Fruit fly (Drosophila melanogaster): ENCODE data around the gene CG14325.

Gene CG14325

dm6 chr3R:17619726-17620282 is 7.1 kb upstream of the CG14325 start (continued):
- TF ChIP-seq amos (GFP tag; IDR thresholded peaks at IDR 0.05; ENCODE audit: partially characterized antibody) (peak; percentile 84), NFAT (GFP tag; IDR thresholded peaks at IDR 0.05) (no peak), nau (GFP tag; optimal IDR thresholded peaks at IDR 0.05) (peak; percentile 30), Nf-YC (tag; optimal IDR thresholded peaks at IDR 0.05) (peak; percentile 30), ewg (GFP tag; optimal IDR thresholded peaks at IDR 0.05) (no peak), unpg (GFP tag; optimal IDR thresholded peaks at IDR 0.05) (peak; percentile 4), CG11695 (GFP tag; IDR thresholded peaks at IDR 0.05) (peak; percentile 37; the same call in 1 of the 3 replicates), Dref (GFP tag; IDR thresholded peaks at IDR 0.05) (no peak), CG31365 (tag; optimal IDR thresholded peaks at IDR 0.05) (peak; percentile 25), nerfin-2 (GFP tag; IDR thresholded peaks at IDR 0.05; ENCODE audit: partially characterized antibody) (peak; percentile 86), CG4328 (GFP tag; optimal IDR thresholded peaks at IDR 0.05) (peak; percentile 12), Doc3 (GFP tag; IDR thresholded peaks at IDR 0.05; ENCODE audit: partially characterized antibody) (peak; percentile 49; the same call in 1 of the 3 replicates), gcm (GFP tag; optimal IDR thresholded peaks at IDR 0.05) (peak; percentile 51), Antp (GFP tag; optimal IDR thresholded peaks at IDR 0.05) (no peak), CG8388 (GFP tag; optimal IDR thresholded peaks at IDR 0.05) (peak; percentile 6), dmrt11E (tag; optimal IDR thresholded peaks at IDR 0.05) (no peak), unc-4 (GFP tag; IDR thresholded peaks at IDR 0.05; ENCODE audit: partially characterized antibody) (peak; percentile 60; the same call in 1 of the 2 replicates), Oli (tag; optimal IDR thresholded peaks at IDR 0.05) (no peak), chinmo (GFP tag; IDR thresholded peaks at IDR 0.05; ENCODE audit: partially characterized antibody) (peak; percentile 56; the same call in 1 of the 4 replicates), al (GFP tag; IDR thresholded peaks at IDR 0.05) (no peak), CG33213 (GFP tag; optimal IDR thresholded peaks at IDR 0.05) (no peak), esg (GFP tag; conservative IDR thresholded peaks at IDR 0.05) (no peak), CG13894 (tag; optimal IDR thresholded peaks at IDR 0.05) (peak; percentile 23), bsh (GFP tag; optimal IDR thresholded peaks at IDR 0.05) (peak; percentile 1 to 49), usp (GFP tag; optimal IDR thresholded peaks at IDR 0.05) (no peak), onecut (GFP tag; IDR thresholded peaks at IDR 0.05) (no peak), CG9797 (GFP tag; optimal IDR thresholded peaks at IDR 0.05) (no peak), CG42726 (GFP tag; IDR thresholded peaks at IDR 0.05; ENCODE audit: partially characterized antibody) (peak; percentile 86), Mad (GFP tag; optimal IDR thresholded peaks at IDR 0.05) (no peak), CG17359 (tag; optimal IDR thresholded peaks at IDR 0.05) (no peak), hkb (optimal IDR thresholded peaks at IDR 0.05) (no peak), hkb (GFP tag; IDR thresholded peaks at IDR 0.05) (peak; percentile 31; the same call in 1 of the 2 replicates), D19A (tag; optimal IDR thresholded peaks at IDR 0.05) (peak; percentile 47), CG12659 (GFP tag; optimal IDR thresholded peaks at IDR 0.05) (no peak), PHDP (tag; optimal IDR thresholded peaks at IDR 0.05) (peak; percentile 19), inv (GFP tag; IDR thresholded peaks at IDR 0.05; ENCODE audit: partially characterized antibody) (peak; percentile 59; the same call in 1 of the 2 replicates), pros (GFP tag; optimal IDR thresholded peaks at IDR 0.05) (no peak), bcd (GFP tag; optimal IDR thresholded peaks at IDR 0.05) (no peak), CG31224 (GFP tag; IDR thresholded peaks at IDR 0.05) (no peak), CG10462 (GFP tag; optimal IDR thresholded peaks at IDR 0.05) (no peak), hbn (GFP tag; IDR thresholded peaks at IDR 0.05; ENCODE audit: partially characterized antibody) (peak; percentile 41; the same call in 1 of the 2 replicates), CG33557 (GFP tag; optimal IDR thresholded peaks at IDR 0.05) (peak; percentile 24), CG17802 (tag; optimal IDR thresholded peaks at IDR 0.05) (no peak), Drgx (GFP tag; IDR thresholded peaks at IDR 0.05) (peak; percentile 70), sna (GFP tag; IDR thresholded peaks at IDR 0.05; ENCODE audit: partially characterized antibody) (peak; percentile 84), Spps (tag; optimal IDR thresholded peaks at IDR 0.05) (peak; percentile 21), CG6813 (GFP tag; optimal IDR thresholded peaks at IDR 0.05) (no peak), CG16813 (GFP tag; IDR thresholded peaks at IDR 0.05; ENCODE audit: partially characterized antibody) (peak; percentile 94)
